Fruit fly (Drosophila melanogaster) whole organism: ENCODE results near the gene mge.

Experiments used
- pan ChIP-seq: fragments of >200 bp; optimal IDR thresholded peaks from 2 replicates; lab custom pipeline; 2017
- psq ChIP-seq: fragments of >200 bp; optimal IDR thresholded peaks from 2 replicates; lab custom pipeline; 2017

- TF ChIP-seq pan (no peak), psq (lab: Kevin White, UChicago) (no peak)
These were observed 24.4 kb upstream of the mge start for dm6 chr3L:3934110-3934509.
